Worm (Caenorhabditis elegans) whole organism, L4 larva: Measurements from ENCODE around the gene acr-7.
A peak's percentile ranks its signal among the peaks of the same experiment; 100 is the strongest.

Experiments
- F49E8.2 ChIP-seq: sonication (generic microtip); optimal IDR thresholded peaks from 2 replicates; lab custom pipeline; 2016; ENCODE audit warnings: missing compliant biosample characterization, mild to moderate bottlenecking, missing genetic modification characterization, borderline replicate concordance
- R02D3.7 ChIP-seq: fragments of 150-350 bp; sonication (generic microtip); optimal IDR thresholded peaks from 3 replicates; lab custom pipeline; 2014; ENCODE audit warnings: missing biosample characterization, missing genetic modification characterization
- T20F7.1 ChIP-seq: fragments of 200-800 bp; sonication (Bioruptor generic); optimal IDR thresholded peaks from 2 replicates; lab custom pipeline; 2018; ENCODE audit warnings: mild to moderate bottlenecking, missing genetic modification characterization, missing compliant biosample characterization
- T26A8.4 ChIP-seq: fragments of 200-800 bp; sonication (Bioruptor generic); IDR thresholded peaks from 2 replicates; pipeline ENCODE4 v1.3.6; 2022; ENCODE audit warnings: missing genetic modification characterization, missing compliant biosample characterization
- Y105C5A.15 ChIP-seq: fragments of 200-800 bp; sonication (Bioruptor generic); IDR thresholded peaks from 2 replicates; pipeline ENCODE4 v1.3.6; 2022; ENCODE audit warnings: missing genetic modification characterization, missing compliant biosample characterization
- ama-1 ChIP-seq: fragments of 150-350 bp; optimal IDR thresholded peaks from 2 replicates; lab custom pipeline; 2014; ENCODE audit warnings: inconsistent platforms, mixed read lengths
- ceh-20 ChIP-seq: fragments of 200-800 bp; sonication (Bioruptor generic); IDR thresholded peaks from 2 replicates; pipeline ENCODE4 v1.3.6; 2022; ENCODE audit warnings: missing genetic modification reagents, missing genetic modification characterization, missing compliant biosample characterization
- ceh-44 ChIP-seq: fragments of 200-800 bp; sonication (Bioruptor generic); IDR thresholded peaks from 2 replicates; pipeline ENCODE4 v1.3.6; 2022; ENCODE audit warnings: missing genetic modification reagents, missing genetic modification characterization, missing compliant biosample characterization
- ceh-62 ChIP-seq: sonication (generic microtip); optimal IDR thresholded peaks from 2 replicates; lab custom pipeline; 2017; ENCODE audit warnings: missing biosample characterization, missing genetic modification characterization
- cey-2 ChIP-seq: sonication (generic microtip); optimal IDR thresholded peaks from 3 replicates; lab custom pipeline; 2017; ENCODE audit warnings: missing genetic modification characterization, mild to moderate bottlenecking, missing compliant biosample characterization, antibody characterized with exemption, borderline replicate concordance; ENCODE audit not compliant: insufficient read depth
- daf-16 ChIP-seq, 3 experiments: sonication (generic microtip); optimal IDR thresholded peaks; 2 replicates each; lab custom pipeline; 2016 to 2017; ENCODE audit warnings: missing genetic modification characterization in 3 of 3, missing genetic modification reagents in 3 of 3, mild to moderate bottlenecking in 2 of 3, missing compliant biosample characterization in 2 of 3, missing biosample characterization in 1 of 3, moderate library complexity in 1 of 3
- dmd-6 ChIP-seq: fragments of 200-800 bp; sonication (Bioruptor generic); IDR thresholded peaks from 2 replicates; pipeline ENCODE4 v1.3.6; 2022; ENCODE audit warnings: missing genetic modification reagents, missing genetic modification characterization, missing compliant biosample characterization
- dmd-9 ChIP-seq: fragments of 200-800 bp; sonication (Bioruptor generic); IDR thresholded peaks from 2 replicates; pipeline ENCODE4 v1.3.6; 2022; ENCODE audit warnings: missing genetic modification reagents, missing genetic modification characterization, missing compliant biosample characterization
- dpl-1 ChIP-seq: fragments of 150-350 bp; optimal IDR thresholded peaks from 2 replicates; lab custom pipeline; 2014; ENCODE audit warnings: missing biosample characterization, missing genetic modification reagents, missing genetic modification characterization
- dve-1 ChIP-seq: sonication (generic microtip); optimal IDR thresholded peaks from 2 replicates; lab custom pipeline; 2017; ENCODE audit warnings: antibody characterized with exemption, mild to moderate bottlenecking, missing genetic modification characterization, missing compliant biosample characterization; ENCODE audit not compliant: insufficient read depth
- egl-27 ChIP-seq: sonication (generic microtip); optimal IDR thresholded peaks from 3 replicates; lab custom pipeline; 2017; ENCODE audit warnings: missing biosample characterization, missing genetic modification reagents, missing genetic modification characterization
- egl-43 ChIP-seq: fragments of 200-800 bp; sonication (Bioruptor generic); IDR thresholded peaks from 2 replicates; pipeline ENCODE4 v1.3.6; 2022; ENCODE audit warnings: missing genetic modification reagents, missing genetic modification characterization, missing compliant biosample characterization
- fkh-10 ChIP-seq: fragments of 150-350 bp; optimal IDR thresholded peaks from 2 replicates; lab custom pipeline; 2014; ENCODE audit warnings: missing biosample characterization, missing genetic modification reagents, missing genetic modification characterization
- hif-1 ChIP-seq, 2 experiments: sonication (generic microtip); optimal IDR thresholded peaks; 2 replicates each; lab custom pipeline; 2016 to 2017; ENCODE audit warnings: missing compliant biosample characterization in 2 of 2, missing genetic modification characterization in 2 of 2, missing genetic modification reagents in 2 of 2, missing genotype in 2 of 2, mild to moderate bottlenecking in 1 of 2
- hlh-30 ChIP-seq: sonication (generic microtip); optimal IDR thresholded peaks from 2 replicates; lab custom pipeline; 2017; ENCODE audit warnings: antibody characterized with exemption, mild to moderate bottlenecking, missing genetic modification characterization, missing compliant biosample characterization; ENCODE audit not compliant: insufficient read depth
- lin-39 ChIP-seq: fragments of 150-350 bp; optimal IDR thresholded peaks from 2 replicates; lab custom pipeline; 2014; ENCODE audit warnings: missing biosample characterization, missing genetic modification reagents, missing genetic modification characterization
- lsy-2 ChIP-seq, 2 experiments: fragments of 150-350 bp in 1 of 2; sonication (generic microtip) in 1 of 2; optimal IDR thresholded peaks; 2 replicates each; lab custom pipeline; 2014 to 2017; ENCODE audit warnings: missing biosample characterization in 2 of 2, missing genetic modification characterization in 2 of 2
- madf-5 ChIP-seq, 2 experiments: fragments of 200-800 bp; sonication (Bioruptor generic); IDR thresholded peaks; 2 replicates each; pipeline ENCODE4 v1.3.6; 2022; ENCODE audit warnings: missing compliant biosample characterization in 2 of 2, missing genetic modification characterization in 2 of 2
- madf-9 ChIP-seq: fragments of 200-800 bp; sonication (Bioruptor generic); conservative IDR thresholded peaks from 2 replicates; pipeline ENCODE4 v1.3.6; 2022; ENCODE audit warnings: missing genetic modification reagents, missing genetic modification characterization, missing compliant biosample characterization
- mes-2 ChIP-seq: sonication (generic microtip); optimal IDR thresholded peaks from 2 replicates; lab custom pipeline; 2016; ENCODE audit warnings: missing genotype, mild to moderate bottlenecking, missing genetic modification characterization, missing compliant biosample characterization; ENCODE audit not compliant: poor library complexity, severe bottlenecking
- mxl-3 ChIP-seq: fragments of 200-800 bp; sonication (Bioruptor generic); optimal IDR thresholded peaks from 2 replicates; lab custom pipeline; 2018; ENCODE audit warnings: mild to moderate bottlenecking, missing genetic modification characterization, missing compliant biosample characterization
- nhr-111 ChIP-seq: fragments of 200-800 bp; sonication (Bioruptor generic); optimal IDR thresholded peaks from 2 replicates; lab custom pipeline; 2018; ENCODE audit warnings: mild to moderate bottlenecking, missing genetic modification characterization, missing compliant biosample characterization
- nhr-25 ChIP-seq: sonication (generic microtip); optimal IDR thresholded peaks from 2 replicates; lab custom pipeline; 2017; ENCODE audit warnings: missing genetic modification characterization, mild to moderate bottlenecking, missing compliant biosample characterization, antibody characterized with exemption, moderate library complexity, borderline replicate concordance; ENCODE audit not compliant: insufficient read depth
- nhr-6 ChIP-seq: fragments of 150-350 bp; optimal IDR thresholded peaks from 2 replicates; lab custom pipeline; 2014; ENCODE audit warnings: missing biosample characterization, missing genetic modification characterization
- pqm-1 ChIP-seq: sonication (generic microtip); optimal IDR thresholded peaks from 2 replicates; lab custom pipeline; 2017; ENCODE audit warnings: missing biosample characterization, missing genetic modification characterization
- rbr-2 ChIP-seq: sonication (generic microtip); optimal IDR thresholded peaks from 2 replicates; lab custom pipeline; 2016; ENCODE audit warnings: missing genotype, missing genetic modification characterization, missing compliant biosample characterization
- sdz-12 ChIP-seq: fragments of 200-800 bp; sonication (Bioruptor generic); optimal IDR thresholded peaks from 2 replicates; lab custom pipeline; 2018; ENCODE audit warnings: mild to moderate bottlenecking, missing genetic modification characterization, missing compliant biosample characterization
- set-16 ChIP-seq: fragments of 200-800 bp; sonication (Bioruptor generic); IDR thresholded peaks from 2 replicates; pipeline ENCODE4 v1.3.6; 2022; ENCODE audit warnings: missing genetic modification reagents, missing genetic modification characterization, missing compliant biosample characterization
- spr-3 ChIP-seq: fragments of 200-800 bp; sonication (Bioruptor generic); optimal IDR thresholded peaks from 2 replicates; lab custom pipeline; 2018; ENCODE audit warnings: mild to moderate bottlenecking, missing genetic modification characterization, missing compliant biosample characterization
- tag-97 ChIP-seq: fragments of 200-800 bp; sonication (Bioruptor generic); IDR thresholded peaks from 2 replicates; pipeline ENCODE4 v1.3.6; 2022; ENCODE audit warnings: missing genetic modification characterization, missing compliant biosample characterization
- unc-62 ChIP-seq, 3 experiments: fragments of 150-350 bp in 1 of 3; sonication (generic microtip); optimal IDR thresholded peaks in 2 of 3; peaks in 1 of 3; 1 replicate in 1 of 3; 2 replicates in 2 of 3; lab custom pipeline; 2014 to 2017; ENCODE audit warnings: missing biosample characterization in 3 of 3, missing genetic modification characterization in 3 of 3, missing genetic modification reagents in 3 of 3, missing genotype in 1 of 3
- zag-1 ChIP-seq: fragments of 150-350 bp; optimal IDR thresholded peaks from 2 replicates; lab custom pipeline; 2014; ENCODE audit warnings: missing biosample characterization, missing genetic modification characterization
- zfp-2 ChIP-seq: sonication (generic microtip); optimal IDR thresholded peaks from 2 replicates; lab custom pipeline; 2016; ENCODE audit warnings: mild to moderate bottlenecking, missing genetic modification characterization, missing compliant biosample characterization
- zfp-3 ChIP-seq: fragments of 200-800 bp; sonication (Bioruptor generic); conservative IDR thresholded peaks from 2 replicates; pipeline ENCODE4 v1.3.6; 2022; ENCODE audit warnings: missing genetic modification reagents, missing genetic modification characterization, missing compliant biosample characterization
- zip-11 ChIP-seq: fragments of 200-800 bp; sonication (Bioruptor generic); IDR thresholded peaks from 2 replicates; pipeline ENCODE4 v1.3.6; 2022; ENCODE audit warnings: missing genetic modification characterization, missing compliant biosample characterization
- zip-2 ChIP-seq: fragments of 150-350 bp; optimal IDR thresholded peaks from 2 replicates; lab custom pipeline; 2014; ENCODE audit warnings: missing biosample characterization, missing genetic modification characterization

Gene acr-7

ce11 chrII:7864207-7864606 lies 14.6 kb upstream of the acr-7 start, which contains the start of gene ostb-1 (continued):
- TF ChIP-seq F49E8.2 (tag; lab: Kevin White, UChicago) (no peak), daf-16 (GFP tag; optimal IDR thresholded peaks at IDR 0.05; lab: Kevin White, UChicago) (no peak), daf-16 (tag; optimal IDR thresholded peaks at IDR 0.05; lab: Kevin White, UChicago) (peak; percentile 72), egl-27 (tag; lab: Kevin White, UChicago) (no peak), ceh-62 (tag; lab: Kevin White, UChicago) (no peak), tag-97 (GFP tag; lab: Robert Waterston, UW) (no peak), nhr-6 (no peak), fkh-10 (GFP tag; lab: Kevin White, UChicago) (no peak), zip-11 (GFP tag; lab: Robert Waterston, UW) (no peak), spr-3 (GFP tag; lab: Kevin White, UChicago) (no peak), madf-5 (GFP tag; IDR thresholded peaks at IDR 0.05; lab: Robert Waterston, UW) (no peak), ceh-20 (GFP tag; lab: Robert Waterston, UW) (no peak), R02D3.7 (tag; lab: Kevin White, UChicago) (no peak), ceh-44 (GFP tag; lab: Robert Waterston, UW) (no peak), egl-43 (no peak), nhr-111 (GFP tag; lab: Kevin White, UChicago) (no peak), zfp-2 (tag; lab: Kevin White, UChicago) (no peak), ama-1 (lab: Kevin White, UChicago) (no peak), T26A8.4 (GFP tag; lab: Robert Waterston, UW) (no peak), mes-2 (tag; lab: Kevin White, UChicago) (peak; percentile 55), pqm-1 (tag; lab: Kevin White, UChicago) (no peak), lsy-2 (tag; optimal IDR thresholded peaks at IDR 0.05; lab: Kevin White, UChicago) (peak in 1 of 2 experiments; percentile 82), madf-9 (GFP tag; lab: Robert Waterston, UW) (no peak), dpl-1 (peak; percentile 26), mxl-3 (GFP tag; lab: Kevin White, UChicago) (no peak), sdz-12 (GFP tag; lab: Kevin White, UChicago) (no peak), T20F7.1 (GFP tag; lab: Kevin White, UChicago) (peak; percentile 43), dve-1 (tag; lab: Kevin White, UChicago) (peak; percentile 10), Y105C5A.15 (GFP tag; lab: Robert Waterston, UW) (no peak), dmd-9 (GFP tag; lab: Robert Waterston, UW) (no peak)
- TF ChIP-seq, all 104 proteins: peak for 8

ce11 chrII:7863480-7864125 lies 14.0 kb upstream of the acr-7 start:
- TF ChIP-seq egl-43 (0 out of 2 replicates have a peak, but pooled peaks have one; percentile 24), zag-1 (tag; lab: Kevin White, UChicago) (no peak), set-16 (GFP tag; lab: Robert Waterston, UW) (peak; percentile 91), dpl-1 (peak; percentile 1)

ce11 chrII:7860221-7860928 lies 10.8 kb upstream of the acr-7 start, which contains the start of gene lin-5:
TSS of gene lin-5 (plus strand) at chrII:7860574.
- no peak for TF ChIP-seq dmd-6 (GFP tag; lab: Robert Waterston, UW)
- TF ChIP-seq rbr-2 (tag; lab: Kevin White, UChicago): peak; percentile 45
- no peak for TF ChIP-seq zfp-3 (GFP tag; lab: Robert Waterston, UW)
- TF ChIP-seq unc-62 (GFP tag; optimal IDR thresholded peaks at IDR 0.05 in 1 of 2; lab: Kevin White, UChicago): peak in 1 of 2 experiments; percentile 91
- TF ChIP-seq unc-62 (tag; optimal IDR thresholded peaks at IDR 0.05; lab: Kevin White, UChicago): no peak
- TF ChIP-seq egl-43: no peak
- TF ChIP-seq daf-16 (GFP tag; optimal IDR thresholded peaks at IDR 0.05; lab: Kevin White, UChicago): no peak
- peak; percentile 25 for TF ChIP-seq daf-16 (tag; optimal IDR thresholded peaks at IDR 0.05; lab: Kevin White, UChicago)
- no peak for TF ChIP-seq ceh-44 (GFP tag; lab: Robert Waterston, UW)
- no peak for TF ChIP-seq set-16 (GFP tag; lab: Robert Waterston, UW)
- TF ChIP-seq egl-27 (tag; lab: Kevin White, UChicago): no peak
- peak in 1 of 2 experiments; percentile 74 for TF ChIP-seq hif-1 (tag; optimal IDR thresholded peaks at IDR 0.05; lab: Kevin White, UChicago)
- peak; percentile 70 for TF ChIP-seq mes-2 (tag; lab: Kevin White, UChicago)
- no peak for TF ChIP-seq zip-2
- TF ChIP-seq nhr-25 (tag; lab: Kevin White, UChicago): no peak
- TF ChIP-seq hlh-30 (tag; lab: Kevin White, UChicago): peak; percentile 53
- TF ChIP-seq madf-9 (GFP tag; lab: Robert Waterston, UW): no peak
- TF ChIP-seq pqm-1 (tag; lab: Kevin White, UChicago): no peak
- TF ChIP-seq lin-39 (tag; lab: Kevin White, UChicago): no peak
- peak; percentile 9 for TF ChIP-seq fkh-10 (GFP tag; lab: Kevin White, UChicago)
- TF ChIP-seq cey-2 (tag; lab: Kevin White, UChicago): no peak
- TF ChIP-seq mxl-3 (GFP tag; lab: Kevin White, UChicago): peak; percentile 27
